Fruit fly (Drosophila melanogaster) whole organism, embryonic: ENCODE data around the gene GatB.

ENCODE experiments used
- Atf-2 ChIP-seq: fragments of 200-800 bp; sonication (Bioruptor generic); optimal IDR thresholded peaks from 2 replicates; lab custom pipeline; 2016; ENCODE audit warnings: missing biosample characterization, missing genetic modification characterization
- B-H1 ChIP-seq: fragments of 200-800 bp; sonication (Bioruptor generic); IDR thresholded peaks from 3 replicates; pipeline ENCODE4 v1.3.6; 2022; ENCODE audit warnings: missing biosample characterization, missing genetic modification characterization
- BtbVII ChIP-seq: fragments of 200-800 bp; sonication (Bioruptor generic); optimal IDR thresholded peaks from 3 replicates; lab custom pipeline; 2017; ENCODE audit warnings: missing biosample characterization, mild to moderate bottlenecking, missing genetic modification characterization
- CG10147 ChIP-seq: fragments of 200-800 bp; sonication (Bioruptor generic); optimal IDR thresholded peaks from 2 replicates; lab custom pipeline; 2019; ENCODE audit warnings: missing biosample characterization, mild to moderate bottlenecking, missing genetic modification characterization, moderate library complexity
- CG1024 ChIP-seq: fragments of 200-800 bp; sonication (Bioruptor generic); IDR thresholded peaks from 2 replicates; pipeline ENCODE4 v1.3.6; 2022; ENCODE audit warnings: missing biosample characterization, missing genetic modification characterization
- CG10959 ChIP-seq: fragments of 200-800 bp; sonication (Bioruptor generic); IDR thresholded peaks from 2 replicates; pipeline ENCODE4 v1.3.6; 2022; ENCODE audit warnings: missing biosample characterization, missing genetic modification characterization
- CG13624 ChIP-seq: fragments of 200-800 bp; sonication (Bioruptor generic); optimal IDR thresholded peaks from 2 replicates; lab custom pipeline; 2016; ENCODE audit warnings: missing biosample characterization, missing genetic modification characterization
- CG14667 ChIP-seq: fragments of 200-800 bp; sonication (Bioruptor generic); IDR thresholded peaks from 2 replicates; pipeline ENCODE4 v1.3.6; 2022; ENCODE audit warnings: missing biosample characterization, missing genetic modification characterization
- CG15073 ChIP-seq: fragments of 200-800 bp; sonication (Bioruptor generic); optimal IDR thresholded peaks from 2 replicates; lab custom pipeline; 2016; ENCODE audit warnings: missing biosample characterization, missing genetic modification characterization
- CG16863 ChIP-seq: fragments of 200-800 bp; sonication (Bioruptor generic); optimal IDR thresholded peaks from 3 replicates; lab custom pipeline; 2016; ENCODE audit warnings: missing biosample characterization, missing genetic modification characterization
- CG17385 ChIP-seq: fragments of 200-800 bp; sonication (Bioruptor generic); optimal IDR thresholded peaks from 3 replicates; lab custom pipeline; 2018; ENCODE audit warnings: missing biosample characterization, mild to moderate bottlenecking, missing genetic modification characterization
- CG2678 ChIP-seq: fragments of 200-800 bp; sonication (Bioruptor generic); optimal IDR thresholded peaks from 3 replicates; lab custom pipeline; 2019; ENCODE audit warnings: missing biosample characterization, mild to moderate bottlenecking, missing genetic modification characterization, moderate library complexity
- CG31441 ChIP-seq: fragments of 200-800 bp; sonication (Bioruptor generic); IDR thresholded peaks from 2 replicates; pipeline ENCODE4 v1.3.6; 2022; ENCODE audit warnings: missing biosample characterization, missing genetic modification characterization
- CG34224 ChIP-seq: fragments of 200-800 bp; sonication (Bioruptor generic); IDR thresholded peaks from 3 replicates; pipeline ENCODE4 v1.3.6; 2022; ENCODE audit warnings: missing biosample characterization, missing genetic modification characterization; ENCODE audit not compliant: partially characterized antibody
- CG4404 ChIP-seq: fragments of 200-800 bp; sonication (Bioruptor generic); IDR thresholded peaks from 2 replicates; pipeline ENCODE4 v1.3.6; 2022; ENCODE audit warnings: missing biosample characterization, missing genetic modification characterization
- CG4854 ChIP-seq: fragments of 200-800 bp; sonication (Bioruptor generic); optimal IDR thresholded peaks from 2 replicates; lab custom pipeline; 2016; ENCODE audit warnings: missing biosample characterization, missing genetic modification characterization, inconsistent platforms
- CG6254 ChIP-seq: fragments of 200-800 bp; sonication (Bioruptor generic); optimal IDR thresholded peaks from 3 replicates; lab custom pipeline; 2017; ENCODE audit warnings: mild to moderate bottlenecking, missing biosample characterization, missing genetic modification reagents, missing genetic modification characterization
- CG7786 ChIP-seq: fragments of 200-800 bp; sonication (Bioruptor generic); optimal IDR thresholded peaks from 2 replicates; lab custom pipeline; 2016; ENCODE audit warnings: missing biosample characterization, missing genetic modification characterization
- CG9727 ChIP-seq: fragments of 200-800 bp; sonication (Bioruptor generic); optimal IDR thresholded peaks from 3 replicates; lab custom pipeline; 2017; ENCODE audit warnings: missing biosample characterization, mild to moderate bottlenecking, missing genetic modification characterization
- CG9817 ChIP-seq: fragments of 200-800 bp; sonication (Bioruptor generic); optimal IDR thresholded peaks from 2 replicates; lab custom pipeline; 2018; ENCODE audit warnings: missing biosample characterization, mild to moderate bottlenecking, missing genetic modification characterization, moderate library complexity
- Chrac-16 ChIP-seq: fragments of 200-800 bp; sonication (Bioruptor generic); optimal IDR thresholded peaks from 3 replicates; lab custom pipeline; 2016; ENCODE audit warnings: missing biosample characterization, missing genetic modification characterization
- Doc2 ChIP-seq: fragments of 200-800 bp; sonication (Bioruptor generic); IDR thresholded peaks from 2 replicates; pipeline ENCODE4 v1.3.6; 2022; ENCODE audit warnings: missing biosample characterization, missing genetic modification characterization
- Ets97D ChIP-seq: fragments of 200-800 bp; sonication (Bioruptor generic); optimal IDR thresholded peaks from 3 replicates; lab custom pipeline; 2016; ENCODE audit warnings: missing biosample characterization, missing genetic modification characterization
- GATAe ChIP-seq: fragments of 200-800 bp; sonication (Bioruptor generic); conservative IDR thresholded peaks from 2 replicates; pipeline ENCODE4 v1.3.6; 2022; ENCODE audit warnings: missing biosample characterization, missing genetic modification characterization
- HLH4C ChIP-seq: fragments of 200-800 bp; sonication (Bioruptor generic); IDR thresholded peaks from 3 replicates; pipeline ENCODE4 v1.3.6; 2022; ENCODE audit warnings: missing biosample characterization, missing genetic modification characterization; ENCODE audit not compliant: partially characterized antibody
- HLH54F ChIP-seq: fragments of 200-800 bp; sonication (Bioruptor generic); optimal IDR thresholded peaks from 3 replicates; lab custom pipeline; 2016; ENCODE audit warnings: missing biosample characterization, missing genetic modification characterization
- HLHmδ ChIP-seq: fragments of 200-800 bp; sonication (Bioruptor generic); optimal IDR thresholded peaks from 2 replicates; lab custom pipeline; 2018; ENCODE audit warnings: missing biosample characterization, mild to moderate bottlenecking, missing genetic modification characterization, moderate library complexity
- Hey ChIP-seq: fragments of 200-800 bp; sonication (Bioruptor generic); optimal IDR thresholded peaks from 3 replicates; lab custom pipeline; 2018; ENCODE audit warnings: missing biosample characterization, mild to moderate bottlenecking, missing genetic modification characterization
- Hmr ChIP-seq: fragments of 200-800 bp; sonication (Bioruptor generic); optimal IDR thresholded peaks from 3 replicates; lab custom pipeline; 2017; ENCODE audit warnings: mild to moderate bottlenecking, missing biosample characterization, missing genetic modification reagents, missing genetic modification characterization
- MBD-R2 ChIP-seq: fragments of 200-800 bp; sonication (Bioruptor generic); IDR thresholded peaks from 2 replicates; pipeline ENCODE4 v1.3.6; 2022; ENCODE audit warnings: missing biosample characterization, missing genetic modification characterization
- Mad ChIP-seq: fragments of 200-800 bp; sonication (Bioruptor generic); optimal IDR thresholded peaks from 2 replicates; lab custom pipeline; 2016; ENCODE audit warnings: missing biosample characterization, missing genetic modification characterization
- Myb ChIP-seq: fragments of 200-800 bp; sonication (Bioruptor generic); optimal IDR thresholded peaks from 2 replicates; lab custom pipeline; 2016; ENCODE audit warnings: missing biosample characterization, missing genetic modification characterization
- Pdp1 ChIP-seq, 2 experiments: fragments of 200-800 bp; sonication (Bioruptor generic); optimal IDR thresholded peaks; 3 replicates each; lab custom pipeline; 2016; ENCODE audit warnings: missing biosample characterization in 2 of 2, missing genetic modification characterization in 2 of 2, mild to moderate bottlenecking in 1 of 2, moderate library complexity in 1 of 2
- Ravus ChIP-seq: fragments of 200-800 bp; sonication (Bioruptor generic); IDR thresholded peaks from 2 replicates; pipeline ENCODE4 v1.3.6; 2022; ENCODE audit warnings: missing biosample characterization, missing genetic modification characterization
- Side ChIP-seq: fragments of 200-800 bp; sonication (Bioruptor generic); optimal IDR thresholded peaks from 2 replicates; lab custom pipeline; 2016; ENCODE audit warnings: missing biosample characterization, missing genetic modification characterization
- Stat92E ChIP-seq, 3 experiments: fragments of >200 bp in 2 of 3; fragments of 200-800 bp in 1 of 3; sonication (Bioruptor generic) in 1 of 3; optimal IDR thresholded peaks; 2 replicates each; lab custom pipeline; 2017 to 2019; ENCODE audit warnings: missing biosample characterization in 3 of 3, missing genetic modification characterization in 3 of 3, mild to moderate bottlenecking in 1 of 3, moderate library complexity in 1 of 3
- Tbp ChIP-seq: fragments of >200 bp; optimal IDR thresholded peaks from 2 replicates; lab custom pipeline; 2018; ENCODE audit warnings: missing biosample characterization, missing genetic modification characterization
- ash1 ChIP-seq: fragments of 200-800 bp; sonication (Bioruptor generic); optimal IDR thresholded peaks from 2 replicates; lab custom pipeline; 2018; ENCODE audit warnings: missing biosample characterization, mild to moderate bottlenecking, missing genetic modification characterization
- fd96Cb ChIP-seq: fragments of 200-800 bp; sonication (Bioruptor generic); optimal IDR thresholded peaks from 2 replicates; lab custom pipeline; 2018; ENCODE audit warnings: missing biosample characterization, mild to moderate bottlenecking, missing genetic modification characterization, moderate library complexity
- gcm ChIP-seq: fragments of 200-800 bp; sonication (Bioruptor generic); optimal IDR thresholded peaks from 2 replicates; lab custom pipeline; 2019; ENCODE audit warnings: missing biosample characterization, mild to moderate bottlenecking, missing genetic modification characterization, moderate library complexity
- gt ChIP-seq: fragments of 200-800 bp; sonication (Bioruptor generic); IDR thresholded peaks from 2 replicates; pipeline ENCODE4 v1.3.6; 2022; ENCODE audit warnings: missing biosample characterization, missing genetic modification characterization
- pita ChIP-seq: fragments of 200-800 bp; sonication (Bioruptor generic); optimal IDR thresholded peaks from 2 replicates; lab custom pipeline; 2017; ENCODE audit warnings: missing biosample characterization, mild to moderate bottlenecking, missing genetic modification characterization
- ranshi ChIP-seq: fragments of 200-800 bp; sonication (Bioruptor generic); IDR thresholded peaks from 2 replicates; pipeline ENCODE4 v1.3.6; 2022; ENCODE audit warnings: missing biosample characterization, missing genetic modification characterization
- run ChIP-seq: fragments of 200-800 bp; sonication (Bioruptor generic); optimal IDR thresholded peaks from 3 replicates; lab custom pipeline; 2018; ENCODE audit warnings: missing biosample characterization, mild to moderate bottlenecking, missing genetic modification characterization
- tup ChIP-seq: fragments of 200-800 bp; sonication (Bioruptor generic); optimal IDR thresholded peaks from 2 replicates; lab custom pipeline; 2016; ENCODE audit warnings: missing biosample characterization, mild to moderate bottlenecking, missing genetic modification characterization, moderate library complexity

The GatB gene

dm6 chr3R:24112320-24113069 lies 17.6 kb downstream of the GatB start, which contains the start of gene CG13605 (continued):
- TF ChIP-seq Chrac-16 (GFP tag; lab: Kevin White, UChicago), result peak; percentile 66
- TF ChIP-seq tup (GFP tag; lab: Kevin White, UChicago), result no peak
- peak; percentile 71 for TF ChIP-seq CG9727 (GFP tag; lab: Kevin White, UChicago)
- TF ChIP-seq HLH54F (GFP tag; lab: Kevin White, UChicago), result peak; percentile 53
- peak; percentile 84 for TF ChIP-seq gcm (GFP tag; lab: Kevin White, UChicago)
- TF ChIP-seq CG10147 (GFP tag; lab: Kevin White, UChicago), result peak; percentile 79
- TF ChIP-seq MBD-R2 (GFP tag; lab: Robert Waterston, UW), result peak; percentile 48; the same call in 1 of the 2 replicates
- peak; percentile 61 for TF ChIP-seq CG9817 (tag; lab: Kevin White, UChicago)
- peak; percentile 55 for TF ChIP-seq CG13624 (GFP tag; lab: Kevin White, UChicago)
- TF ChIP-seq ash1, result no peak
- 0 out of 2 replicates have a peak, but pooled peaks have one; percentile 22 for TF ChIP-seq CG14667
- TF ChIP-seq Myb (GFP tag; lab: Kevin White, UChicago), result peak; percentile 23
- TF ChIP-seq Ets97D (GFP tag; lab: Kevin White, UChicago), result peak; percentile 49
- no peak for TF ChIP-seq Tbp
- peak; percentile 58; the same call in 1 of the 2 replicates for TF ChIP-seq ranshi (GFP tag; lab: Robert Waterston, UW)
- TF ChIP-seq BtbVII (GFP tag; lab: Kevin White, UChicago), result peak; percentile 76
- TF ChIP-seq GATAe (GFP tag; lab: Robert Waterston, UW), result no peak
- no peak for TF ChIP-seq CG16863 (GFP tag; lab: Kevin White, UChicago)
- peak; percentile 59; the same call in 2 of the 3 replicates for TF ChIP-seq B-H1 (GFP tag; lab: Robert Waterston, UW)
- TF ChIP-seq run (tag; lab: Kevin White, UChicago), result peak; percentile 66
- TF ChIP-seq CG15073 (GFP tag; lab: Kevin White, UChicago), result no peak
- no peak for TF ChIP-seq Hey (tag; lab: Kevin White, UChicago)
- TF ChIP-seq CG31441 (GFP tag; lab: Robert Waterston, UW), result peak; percentile 85
- no peak for TF ChIP-seq Mad
- TF ChIP-seq CG2678, result peak; percentile 87
- peak; percentile 70 for TF ChIP-seq CG17385 (GFP tag; lab: Kevin White, UChicago)
- 0 out of 3 replicates have a peak, but pooled peaks have one; percentile 33 for TF ChIP-seq HLH4C (GFP tag; lab: Robert Waterston, UW)
- TF ChIP-seq fd96Cb (tag; lab: Kevin White, UChicago), result peak; percentile 70
- peak; percentile 77 for TF ChIP-seq CG6254 (GFP tag; lab: Kevin White, UChicago)
- peak; percentile 57 for TF ChIP-seq CG4854 (GFP tag; lab: Kevin White, UChicago)
- peak; percentile 84 for TF ChIP-seq Hmr (GFP tag; lab: Kevin White, UChicago)
- TF ChIP-seq Stat92E (GFP tag; optimal IDR thresholded peaks at IDR 0.05; lab: Kevin White, UChicago), result peak in 1 of 3 experiments; percentile 64
- 0 out of 3 replicates have a peak, but pooled peaks have one; percentile 44 for TF ChIP-seq CG34224
- no peak; the same call in 1 of the 2 replicates for TF ChIP-seq Ravus (GFP tag; lab: Robert Waterston, UW)
- no peak for TF ChIP-seq pita (GFP tag; lab: Kevin White, UChicago)
- TF ChIP-seq HLHmδ (GFP tag; lab: Kevin White, UChicago), result no peak
- TF ChIP-seq CG1024, result peak; percentile 12; the same call in 1 of the 2 replicates
- peak; percentile 47 to 48 for TF ChIP-seq Pdp1 (GFP tag; optimal IDR thresholded peaks at IDR 0.05; lab: Kevin White, UChicago)
- peak; percentile 54 for TF ChIP-seq CG7786
- TF ChIP-seq Side (GFP tag; lab: Kevin White, UChicago), result peak; percentile 35
- no peak for TF ChIP-seq CG4404
- no peak for TF ChIP-seq CG10959 (GFP tag; lab: Robert Waterston, UW)
- no peak for TF ChIP-seq gt (GFP tag; lab: Robert Waterston, UW)
- no peak for TF ChIP-seq Doc2 (GFP tag; lab: Robert Waterston, UW)
- TF ChIP-seq Atf-2 (GFP tag; lab: Kevin White, UChicago), result no peak
